Worm (Caenorhabditis elegans): ENCODE data around the gene Y64G10A.7.

ce11 chrIV:14284920-14285319, 6.8 kb upstream of the Y64G10A.7 start:
- no peak for TF ChIP-seq nhr-28 (tag; optimal IDR thresholded peaks at IDR 0.05)
- no peak for TF ChIP-seq unc-62 (GFP tag; optimal IDR thresholded peaks at IDR 0.05)
- TF ChIP-seq ceh-9 (tag; optimal IDR thresholded peaks at IDR 0.05): no peak
- no peak for TF ChIP-seq egl-27 (tag; optimal IDR thresholded peaks at IDR 0.05)
- TF ChIP-seq ama-1 (optimal IDR thresholded peaks at IDR 0.05): no peak
- TF ChIP-seq fkh-2 (tag; optimal IDR thresholded peaks at IDR 0.05): no peak
- TF ChIP-seq elt-1 (tag; optimal IDR thresholded peaks at IDR 0.05): no peak
- TF ChIP-seq pqm-1 (tag; optimal IDR thresholded peaks at IDR 0.05): no peak
- no peak for TF ChIP-seq ztf-4 (tag; optimal IDR thresholded peaks at IDR 0.05)
- TF ChIP-seq nfya-1 (tag; optimal IDR thresholded peaks at IDR 0.05; ENCODE audit: insufficient read depth): no peak
- TF ChIP-seq nhr-76 (tag; optimal IDR thresholded peaks at IDR 0.05): no peak
- TF ChIP-seq nhr-25 (tag; optimal IDR thresholded peaks at IDR 0.05): no peak
- TF ChIP-seq aly-2 (tag; optimal IDR thresholded peaks at IDR 0.05): no peak
- TF ChIP-seq daf-12 (tag; optimal IDR thresholded peaks at IDR 0.05): no peak

Data from whole organism, L3 larva.